Worm (Caenorhabditis elegans) whole organism, midembryonic: ENCODE data around the gene R12C12.5.

Source experiments
- T22C8.4 ChIP-seq: fragments of 200-800 bp; sonication (Bioruptor generic); IDR thresholded peaks from 2 replicates; pipeline ENCODE4 v1.3.6; 2022; ENCODE audit warnings: missing genetic modification characterization, missing compliant biosample characterization
- cog-1 ChIP-seq: sonication (generic microtip); optimal IDR thresholded peaks from 2 replicates; lab custom pipeline; 2016; ENCODE audit warnings: missing genetic modification characterization, missing compliant biosample characterization
- flt-1 ChIP-seq: fragments of 200-800 bp; sonication (Bioruptor generic); IDR thresholded peaks from 2 replicates; pipeline ENCODE4 v1.3.6; 2022; ENCODE audit warnings: missing genetic modification characterization, missing compliant biosample characterization
- klf-2 ChIP-seq: fragments of 200-800 bp; sonication (Bioruptor generic); conservative IDR thresholded peaks from 2 replicates; pipeline ENCODE4 v1.3.6; 2022; ENCODE audit warnings: missing genetic modification reagents, missing genetic modification characterization, missing compliant biosample characterization
- med-1 ChIP-seq: sonication (generic microtip); optimal IDR thresholded peaks from 2 replicates; lab custom pipeline; 2017; ENCODE audit warnings: missing genetic modification characterization, mild to moderate bottlenecking, missing compliant biosample characterization, antibody characterized with exemption, missing genetic modification reagents; ENCODE audit not compliant: insufficient read depth
- ref-1 ChIP-seq: fragments of 200-800 bp; sonication (Bioruptor generic); conservative IDR thresholded peaks from 2 replicates; pipeline ENCODE4 v1.3.6; 2022; ENCODE audit warnings: missing genetic modification reagents, missing genetic modification characterization, missing compliant biosample characterization
- tab-1 ChIP-seq: fragments of 200-800 bp; sonication (Bioruptor generic); IDR thresholded peaks from 2 replicates; pipeline ENCODE4 v1.3.6; 2022; ENCODE audit warnings: missing genetic modification characterization, missing compliant biosample characterization
- ztf-23 ChIP-seq: fragments of 200-800 bp; sonication (Bioruptor generic); IDR thresholded peaks from 2 replicates; pipeline ENCODE4 v1.3.6; 2022; ENCODE audit warnings: missing genetic modification reagents, missing genetic modification characterization, missing compliant biosample characterization
- ztf-29 ChIP-seq: fragments of 200-800 bp; sonication (Bioruptor generic); IDR thresholded peaks from 2 replicates; pipeline ENCODE4 v1.3.6; 2022; ENCODE audit warnings: missing genetic modification reagents, missing genetic modification characterization, missing compliant biosample characterization

The R12C12.5 gene

DNA sequence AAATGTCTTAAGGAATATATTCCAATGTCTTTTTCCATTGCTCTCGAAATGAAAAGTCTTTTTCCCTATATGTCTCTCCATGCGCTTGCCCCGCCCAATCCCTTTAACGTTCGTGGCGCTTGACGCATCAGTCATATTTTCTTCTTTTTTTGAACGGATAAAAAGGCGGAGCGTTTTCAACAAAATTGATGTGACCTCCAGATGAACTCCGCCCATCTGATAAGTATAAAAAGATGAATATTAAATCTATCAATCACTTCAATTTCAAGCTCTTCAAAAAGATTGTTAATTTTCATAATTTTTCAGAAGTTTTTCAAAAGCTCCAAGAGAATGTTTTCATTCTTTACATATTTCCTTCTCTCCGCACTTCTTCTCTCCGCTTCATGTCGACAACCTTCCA lies 48.9 kb downstream of the R12C12.5 start, which contains the start of gene ins-4:
Gene ins-4, plus strand, starts transcription at position 301 of the 400 bp plus-strand sequence.
- TF ChIP-seq ztf-29 (GFP tag; lab: Robert Waterston, UW), result no peak
- TF ChIP-seq med-1 (GFP tag; lab: Kevin White, UChicago), result no peak
- no peak for TF ChIP-seq tab-1 (GFP tag; lab: Robert Waterston, UW)
- TF ChIP-seq klf-2 (GFP tag; lab: Robert Waterston, UW), result no peak
- no peak for TF ChIP-seq T22C8.4 (GFP tag; lab: Robert Waterston, UW)
- no peak for TF ChIP-seq ztf-23 (GFP tag; lab: Robert Waterston, UW)
- TF ChIP-seq flt-1 (GFP tag; lab: Robert Waterston, UW), result no peak
- TF ChIP-seq ref-1 (GFP tag; lab: Robert Waterston, UW), result no peak
- TF ChIP-seq cog-1 (tag; lab: Kevin White, UChicago), result no peak
